Worm (Caenorhabditis elegans) whole organism, early embryonic: ENCODE measurements around the gene C07D8.6.

Source experiments
- B0310.2 ChIP-seq: sonication (generic microtip); optimal IDR thresholded peaks from 2 replicates; lab custom pipeline; 2016; ENCODE audit warnings: mild to moderate bottlenecking, missing genetic modification characterization, missing compliant biosample characterization
- F13C5.2 ChIP-seq: sonication (generic microtip); optimal IDR thresholded peaks from 2 replicates; lab custom pipeline; 2017; ENCODE audit warnings: mild to moderate bottlenecking, missing genetic modification characterization, inconsistent platforms, missing compliant biosample characterization
- aly-1 ChIP-seq: sonication (generic microtip); optimal IDR thresholded peaks from 2 replicates; lab custom pipeline; 2016; ENCODE audit warnings: missing genetic modification characterization, missing compliant biosample characterization
- ama-1 ChIP-seq: fragments of 150-350 bp; optimal IDR thresholded peaks from 2 replicates; lab custom pipeline; 2014
- ceh-13 ChIP-seq: fragments of 200-800 bp; sonication (Bioruptor generic); optimal IDR thresholded peaks from 2 replicates; lab custom pipeline; 2018; ENCODE audit warnings: mild to moderate bottlenecking, missing genetic modification characterization, missing compliant biosample characterization
- ceh-36 ChIP-seq: sonication (generic microtip); optimal IDR thresholded peaks from 2 replicates; lab custom pipeline; 2016; ENCODE audit warnings: missing genetic modification characterization, inconsistent platforms, missing compliant biosample characterization
- ets-7 ChIP-seq: sonication (generic microtip); optimal IDR thresholded peaks from 2 replicates; lab custom pipeline; 2016; ENCODE audit warnings: missing genotype, missing genetic modification characterization, missing compliant biosample characterization
- flt-1 ChIP-seq: fragments of 200-800 bp; sonication (Bioruptor generic); IDR thresholded peaks from 2 replicates; pipeline ENCODE4 v1.3.6; 2022; ENCODE audit warnings: missing genetic modification characterization, missing compliant biosample characterization
- hmbx-1 ChIP-seq: sonication (generic microtip); optimal IDR thresholded peaks from 2 replicates; lab custom pipeline; 2016; ENCODE audit warnings: mild to moderate bottlenecking, missing genetic modification characterization, missing compliant biosample characterization
- hmg-4 ChIP-seq: fragments of 200-800 bp; sonication (Bioruptor generic); optimal IDR thresholded peaks from 2 replicates; lab custom pipeline; 2018; ENCODE audit warnings: mild to moderate bottlenecking, missing genetic modification characterization, missing compliant biosample characterization
- hnd-1 ChIP-seq: sonication (generic microtip); optimal IDR thresholded peaks from 2 replicates; lab custom pipeline; 2016; ENCODE audit warnings: missing genetic modification characterization, missing compliant biosample characterization
- pes-1 ChIP-seq: fragments of 200-800 bp; sonication (Bioruptor generic); IDR thresholded peaks from 2 replicates; pipeline ENCODE4 v1.3.6; 2022; ENCODE audit warnings: missing genetic modification reagents, missing genetic modification characterization, missing compliant biosample characterization
- scrt-1 ChIP-seq: fragments of 200-800 bp; sonication (Bioruptor generic); IDR thresholded peaks from 2 replicates; pipeline ENCODE4 v1.3.6; 2022; ENCODE audit warnings: missing genetic modification characterization, missing compliant biosample characterization
- sea-1 ChIP-seq: fragments of 200-800 bp; sonication (Bioruptor generic); conservative IDR thresholded peaks from 2 replicates; pipeline ENCODE4 v1.3.6; 2022; ENCODE audit warnings: missing genetic modification characterization, missing compliant biosample characterization
- tbx-11 ChIP-seq: fragments of 200-800 bp; sonication (Bioruptor generic); IDR thresholded peaks from 2 replicates; pipeline ENCODE4 v1.3.6; 2022; ENCODE audit warnings: missing genetic modification characterization, missing compliant biosample characterization
- tbx-37 ChIP-seq: fragments of 200-800 bp; sonication (Bioruptor generic); conservative IDR thresholded peaks from 2 replicates; pipeline ENCODE4 v1.3.6; 2022; ENCODE audit warnings: missing genetic modification reagents, missing genetic modification characterization, missing compliant biosample characterization
- tra-4 ChIP-seq: sonication (generic microtip); optimal IDR thresholded peaks from 2 replicates; lab custom pipeline; 2017; ENCODE audit warnings: missing genetic modification characterization, missing compliant biosample characterization

Gene C07D8.6

ce11 chrX:7311870-7312269 is 29.4 kb upstream of the C07D8.6 start:
- TF ChIP-seq F13C5.2 (no peak), ets-7 (tag; lab: Kevin White, UChicago) (no peak)

ce11 chrX:7313236-7313635 is 28.1 kb upstream of the C07D8.6 start:
- TF ChIP-seq B0310.2 (tag; lab: Kevin White, UChicago), result no peak
- TF ChIP-seq ama-1 (lab: Kevin White, UChicago), result no peak
- TF ChIP-seq tbx-11, result no peak
- no peak for TF ChIP-seq hmbx-1

- no peak for TF ChIP-seq hmbx-1
Observed at ce11 chrX:7314564-7314963, 26.7 kb upstream of the C07D8.6 start.

ce11 chrX:7315329-7315728 is 26.0 kb upstream of the C07D8.6 start, which contains the start of gene spp-3:
Gene spp-3, minus strand, starts transcription at chrX:7315353.
- no peak for TF ChIP-seq F13C5.2
- no peak for TF ChIP-seq ceh-36 (tag; lab: Kevin White, UChicago)
- no peak for TF ChIP-seq scrt-1 (GFP tag; lab: Robert Waterston, UW)
- TF ChIP-seq ets-7 (tag; lab: Kevin White, UChicago), result no peak
- TF ChIP-seq hmbx-1, result no peak
- TF ChIP-seq flt-1 (GFP tag; lab: Robert Waterston, UW), result no peak
- no peak for TF ChIP-seq hmg-4 (GFP tag; lab: Kevin White, UChicago)
- no peak for TF ChIP-seq tbx-37
- TF ChIP-seq tbx-11, result no peak
- TF ChIP-seq aly-1 (tag; lab: Kevin White, UChicago), result no peak
- TF ChIP-seq tra-4, result no peak
- no peak for TF ChIP-seq ceh-13 (GFP tag; lab: Kevin White, UChicago)
- no peak for TF ChIP-seq B0310.2 (tag; lab: Kevin White, UChicago)
- TF ChIP-seq pes-1, result no peak
- TF ChIP-seq sea-1 (GFP tag; lab: Robert Waterston, UW), result no peak
- TF ChIP-seq ama-1 (lab: Kevin White, UChicago), result no peak
- no peak for TF ChIP-seq hnd-1

ce11 chrX:7316485-7317391 is 24.6 kb upstream of the C07D8.6 start, which contains the start of the genes spp-2 and spp-6:
Gene spp-2, minus strand, starts transcription at chrX:7316818.
Gene spp-6, plus strand, starts transcription at chrX:7317341.
- TF ChIP-seq tbx-37 (no peak), aly-1 (tag; lab: Kevin White, UChicago) (no peak), hmg-4 (GFP tag; lab: Kevin White, UChicago) (no peak), ets-7 (tag; lab: Kevin White, UChicago) (no peak), ama-1 (lab: Kevin White, UChicago) (no peak), flt-1 (GFP tag; lab: Robert Waterston, UW) (no peak), ceh-13 (GFP tag; lab: Kevin White, UChicago) (no peak)

- TF ChIP-seq F13C5.2 (no peak), B0310.2 (tag; lab: Kevin White, UChicago) (no peak), flt-1 (GFP tag; lab: Robert Waterston, UW) (no peak), tbx-37 (no peak), hmg-4 (GFP tag; lab: Kevin White, UChicago) (no peak), ceh-13 (GFP tag; lab: Kevin White, UChicago) (no peak), aly-1 (tag; lab: Kevin White, UChicago) (no peak), tra-4 (no peak), scrt-1 (GFP tag; lab: Robert Waterston, UW) (no peak), hmbx-1 (no peak), hnd-1 (no peak), ama-1 (lab: Kevin White, UChicago) (no peak), ceh-36 (tag; lab: Kevin White, UChicago) (no peak), pes-1 (no peak), sea-1 (GFP tag; lab: Robert Waterston, UW) (no peak), tbx-11 (no peak), ets-7 (tag; lab: Kevin White, UChicago) (no peak)
Observed at ce11 chrX:7318639-7319038, 22.7 kb upstream of the C07D8.6 start, which contains the start of gene spp-4. Gene spp-4, minus strand, starts transcription at chrX:7318756.

- TF ChIP-seq ama-1 (lab: Kevin White, UChicago), result no peak
- no peak for TF ChIP-seq hmg-4 (GFP tag; lab: Kevin White, UChicago)
- TF ChIP-seq pes-1, result no peak
- TF ChIP-seq tra-4, result no peak
Observed at ce11 chrX:7320115-7320711, 21.1 kb upstream of the C07D8.6 start, which contains the start of gene spp-5. Gene spp-5, minus strand, starts transcription at chrX:7320354.

- TF ChIP-seq ceh-13 (GFP tag; lab: Kevin White, UChicago) (no peak), ceh-36 (tag; lab: Kevin White, UChicago) (no peak), pes-1 (no peak), sea-1 (GFP tag; lab: Robert Waterston, UW) (no peak), F13C5.2 (no peak), flt-1 (GFP tag; lab: Robert Waterston, UW) (no peak), ama-1 (lab: Kevin White, UChicago) (no peak), hnd-1 (no peak)
Observed at ce11 chrX:7322323-7322722, 19.0 kb upstream of the C07D8.6 start, which contains the start of gene T08A9.13. Gene T08A9.13, minus strand, starts transcription at chrX:7322423.
